Worm (Caenorhabditis elegans): ENCODE results near the gene ncl-1.

Gene ncl-1

DNA sequence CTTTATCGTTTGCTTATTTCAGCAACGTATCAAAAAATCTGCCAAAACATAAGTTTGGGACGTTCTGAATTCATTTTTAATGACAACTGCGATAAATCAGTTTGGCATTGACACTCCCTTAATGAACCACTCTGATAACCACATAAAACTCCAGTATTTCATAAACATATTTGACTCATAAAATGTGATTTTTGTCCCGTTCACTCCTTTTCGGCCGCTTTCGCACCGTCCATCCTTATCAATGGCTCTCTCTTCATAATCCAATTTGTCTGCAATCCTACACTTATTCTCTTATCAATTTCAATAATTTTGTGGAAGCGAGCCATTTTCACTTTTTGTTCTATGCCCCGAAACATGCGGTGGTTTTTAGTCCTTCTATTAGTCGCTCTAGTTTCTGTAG, 39.0 kb downstream of the ncl-1 start, which contains the start of gene pcp-1 (continued):
- TF ChIP-seq unc-130 (GFP tag; optimal IDR thresholded peaks at IDR 0.05) (no peak), mxl-3 (GFP tag; optimal IDR thresholded peaks at IDR 0.05) (peak; percentile 26), mep-1 (tag; optimal IDR thresholded peaks at IDR 0.05) (no peak), php-3 (GFP tag; IDR thresholded peaks at IDR 0.05) (peak; percentile 98), daf-8 (GFP tag; IDR thresholded peaks at IDR 0.05) (no peak), sdz-12 (GFP tag; optimal IDR thresholded peaks at IDR 0.05) (no peak), set-16 (GFP tag; IDR thresholded peaks at IDR 0.05) (no peak), nhr-48 (tag; optimal IDR thresholded peaks at IDR 0.05) (peak; percentile 61), zip-2 (tag; optimal IDR thresholded peaks at IDR 0.05) (no peak), spr-1 (tag; optimal IDR thresholded peaks at IDR 0.05) (no peak), lir-3 (tag; optimal IDR thresholded peaks at IDR 0.05) (no peak), mes-2 (tag; optimal IDR thresholded peaks at IDR 0.05; ENCODE audit: poor library complexity, severe bottlenecking) (peak; percentile 35), nhr-102 (tag; optimal IDR thresholded peaks at IDR 0.05) (peak; percentile 70), gei-8 (GFP tag; optimal IDR thresholded peaks at IDR 0.05) (no peak), lin-29 (GFP tag; IDR thresholded peaks at IDR 0.05) (no peak), mdt-29 (GFP tag; IDR thresholded peaks at IDR 0.05) (no peak), pha-4 (GFP tag; IDR thresholded peaks at IDR 0.05) (no peak), pha-4 (tag; optimal IDR thresholded peaks at IDR 0.05) (no peak), nhr-76 (tag; optimal IDR thresholded peaks at IDR 0.05) (no peak), dve-1 (tag; optimal IDR thresholded peaks at IDR 0.05; ENCODE audit: insufficient read depth) (peak; percentile 93), nhr-6 (tag; optimal IDR thresholded peaks at IDR 0.05) (peak; percentile 43), dmd-8 (GFP tag; IDR thresholded peaks at IDR 0.05) (no peak), dmd-6 (GFP tag; IDR thresholded peaks at IDR 0.05) (peak; percentile 91), R02D3.7 (tag; optimal IDR thresholded peaks at IDR 0.05) (no peak), fos-1 (tag; optimal IDR thresholded peaks at IDR 0.05) (no peak), snpc-1.2 (GFP tag; IDR thresholded peaks at IDR 0.05) (no peak), lin-1 (GFP tag; IDR thresholded peaks at IDR 0.05) (peak; percentile 86), madf-5 (GFP tag; IDR thresholded peaks at IDR 0.05) (no peak), ceh-82 (tag; optimal IDR thresholded peaks at IDR 0.05) (no peak), nhr-25 (tag; optimal IDR thresholded peaks at IDR 0.05; ENCODE audit: borderline replicate concordance, insufficient read depth) (no peak), tra-1 (GFP tag; IDR thresholded peaks at IDR 0.05) (peak; percentile 85), hif-1 (tag; optimal IDR thresholded peaks at IDR 0.05) (no peak), ZK546.5 (tag; optimal IDR thresholded peaks at IDR 0.05) (no peak), ces-1 (GFP tag; optimal IDR thresholded peaks at IDR 0.05) (no peak), nhr-10 (tag; optimal IDR thresholded peaks at IDR 0.05) (no peak), nhr-77 (tag; optimal IDR thresholded peaks at IDR 0.05) (peak; percentile 65), spr-3 (GFP tag; optimal IDR thresholded peaks at IDR 0.05) (no peak), ama-1 (optimal IDR thresholded peaks at IDR 0.05) (no peak), zfp-2 (tag; optimal IDR thresholded peaks at IDR 0.05) (no peak)

DNA sequence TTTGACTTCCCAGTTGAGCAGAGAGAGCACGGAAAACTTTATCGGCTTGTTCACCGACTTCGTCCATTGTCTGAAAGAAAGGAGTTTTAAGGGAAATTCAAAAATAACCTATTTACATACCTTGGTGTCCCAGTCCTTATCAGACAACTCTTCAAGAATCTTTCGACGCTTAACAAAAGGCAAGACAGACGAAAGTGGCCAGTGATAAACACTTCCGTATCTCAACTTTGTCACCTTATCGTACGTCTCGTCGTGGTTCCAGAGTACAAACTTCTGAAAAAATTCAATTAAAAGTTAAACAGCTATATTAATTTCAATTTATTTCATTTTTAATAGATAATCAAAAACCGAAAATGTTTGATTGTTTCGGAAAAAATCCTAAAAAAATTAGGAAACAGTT, 42.7 kb downstream of the ncl-1 start:
- TF ChIP-seq unc-130 (GFP tag; optimal IDR thresholded peaks at IDR 0.05) (no peak), hlh-11 (tag; optimal IDR thresholded peaks at IDR 0.05) (peak; percentile 46), mdl-1 (tag; optimal IDR thresholded peaks at IDR 0.05) (no peak), dmd-6 (GFP tag; IDR thresholded peaks at IDR 0.05) (peak; percentile 47), nhr-77 (tag; optimal IDR thresholded peaks at IDR 0.05) (no peak), hif-1 (tag; optimal IDR thresholded peaks at IDR 0.05) (no peak), unc-62 (GFP tag; optimal IDR thresholded peaks at IDR 0.05 in 1 of 2) (peak in 1 of 2 experiments; percentile 85), unc-62 (tag; optimal IDR thresholded peaks at IDR 0.05) (no peak), snpc-4 (tag; optimal IDR thresholded peaks at IDR 0.05) (no peak), Y75B8A.6 (GFP tag; IDR thresholded peaks at IDR 0.05) (no peak), lin-13 (GFP tag; optimal IDR thresholded peaks at IDR 0.05) (no peak), nhr-11 (tag; optimal IDR thresholded peaks at IDR 0.05) (no peak), pqm-1 (tag; optimal IDR thresholded peaks at IDR 0.05) (peak; percentile 15), lin-38 (GFP tag; IDR thresholded peaks at IDR 0.05) (no peak), madf-5 (GFP tag; IDR thresholded peaks at IDR 0.05) (no peak), daf-16 (GFP tag; optimal IDR thresholded peaks at IDR 0.05) (no peak), daf-16 (tag; optimal IDR thresholded peaks at IDR 0.05) (peak; percentile 86), nhr-76 (tag; optimal IDR thresholded peaks at IDR 0.05) (no peak), ceh-32 (tag; optimal IDR thresholded peaks at IDR 0.05; ENCODE audit: poor library complexity) (no peak), unc-39 (tag; optimal IDR thresholded peaks at IDR 0.05) (no peak), zfp-2 (tag; optimal IDR thresholded peaks at IDR 0.05) (no peak), mes-2 (tag; optimal IDR thresholded peaks at IDR 0.05; ENCODE audit: poor library complexity, severe bottlenecking) (no peak), ama-1 (optimal IDR thresholded peaks at IDR 0.05) (no peak)

All from whole organism, L4 larva.